Fruit fly (Drosophila melanogaster) whole organism, embryonic: ENCODE data around the gene ZnT77C.

ENCODE experiments used
- B-H1 ChIP-seq: fragments of 200-800 bp; sonication (Bioruptor generic); IDR thresholded peaks from 3 replicates; pipeline ENCODE4 v1.3.6; 2022; ENCODE audit warnings: missing biosample characterization, missing genetic modification characterization
- Blimp-1 ChIP-seq: fragments of 200-800 bp; sonication (Bioruptor generic); optimal IDR thresholded peaks from 3 replicates; lab custom pipeline; 2018; ENCODE audit warnings: missing biosample characterization, missing genetic modification characterization, mild to moderate bottlenecking, moderate library complexity, missing genetic modification reagents
- CG10462 ChIP-seq: fragments of 200-800 bp; sonication (Bioruptor generic); optimal IDR thresholded peaks from 2 replicates; lab custom pipeline; 2016; ENCODE audit warnings: missing biosample characterization, missing genetic modification characterization
- CG12391 ChIP-seq: fragments of 200-800 bp; sonication (Bioruptor generic); optimal IDR thresholded peaks from 3 replicates; lab custom pipeline; 2018; ENCODE audit warnings: missing biosample characterization, mild to moderate bottlenecking, missing genetic modification characterization, moderate library complexity
- CG1529 ChIP-seq: fragments of 200-800 bp; sonication (Bioruptor generic); optimal IDR thresholded peaks from 3 replicates; lab custom pipeline; 2018; ENCODE audit warnings: missing biosample characterization, missing genetic modification characterization
- CG16813 ChIP-seq: fragments of 200-800 bp; sonication (Bioruptor generic); IDR thresholded peaks from 3 replicates; pipeline ENCODE4 v1.3.6; 2022; ENCODE audit warnings: missing biosample characterization, missing genetic modification characterization; ENCODE audit not compliant: partially characterized antibody
- CG18262 ChIP-seq: fragments of 200-800 bp; optimal IDR thresholded peaks from 3 replicates; lab custom pipeline; 2019; ENCODE audit warnings: missing biosample characterization, mild to moderate bottlenecking, missing genetic modification characterization, moderate library complexity
- CG32772 ChIP-seq: fragments of 200-800 bp; sonication (Bioruptor generic); IDR thresholded peaks from 2 replicates; pipeline ENCODE4 v1.3.6; 2022; ENCODE audit warnings: missing biosample characterization, missing genetic modification characterization
- CG43689 ChIP-seq: fragments of 200-800 bp; sonication (Bioruptor generic); IDR thresholded peaks from 2 replicates; pipeline ENCODE4 v1.3.6; 2022; ENCODE audit warnings: missing biosample characterization, missing genetic modification characterization
- CG6854 ChIP-seq: fragments of 200-800 bp; sonication (Bioruptor generic); optimal IDR thresholded peaks from 3 replicates; lab custom pipeline; 2017; ENCODE audit warnings: missing biosample characterization, mild to moderate bottlenecking, missing genetic modification characterization
- CG8290 ChIP-seq, 3 experiments: fragments of 200-800 bp; sonication (Bioruptor generic); optimal IDR thresholded peaks; 2 replicates each; lab custom pipeline; 2016 to 2019; ENCODE audit warnings: missing biosample characterization in 3 of 3, missing genetic modification characterization in 3 of 3, mild to moderate bottlenecking in 2 of 3, moderate library complexity in 1 of 3
- CG8388 ChIP-seq: fragments of 200-800 bp; sonication (Bioruptor generic); optimal IDR thresholded peaks from 2 replicates; lab custom pipeline; 2019; ENCODE audit warnings: missing biosample characterization, mild to moderate bottlenecking, missing genetic modification characterization, moderate library complexity
- CG8478 ChIP-seq: fragments of >200 bp; optimal IDR thresholded peaks from 2 replicates; lab custom pipeline; 2018
- Dbx ChIP-seq: fragments of 200-800 bp; sonication (Bioruptor generic); IDR thresholded peaks from 3 replicates; pipeline ENCODE4 v1.3.6; 2022; ENCODE audit warnings: missing biosample characterization, missing genetic modification characterization
- Fer2 ChIP-seq: fragments of 200-800 bp; sonication (Bioruptor generic); optimal IDR thresholded peaks from 2 replicates; lab custom pipeline; 2018; ENCODE audit warnings: missing biosample characterization, mild to moderate bottlenecking, missing genetic modification characterization, moderate library complexity
- GATAe ChIP-seq: fragments of 200-800 bp; sonication (Bioruptor generic); conservative IDR thresholded peaks from 2 replicates; pipeline ENCODE4 v1.3.6; 2022; ENCODE audit warnings: missing biosample characterization, missing genetic modification characterization
- HLH54F ChIP-seq: fragments of 200-800 bp; sonication (Bioruptor generic); optimal IDR thresholded peaks from 3 replicates; lab custom pipeline; 2016; ENCODE audit warnings: missing biosample characterization, missing genetic modification characterization
- Hr78 ChIP-seq, 2 experiments: fragments of 200-800 bp in 1 of 2; fragments of >200 bp in 1 of 2; sonication (Bioruptor generic) in 1 of 2; optimal IDR thresholded peaks; 2 replicates each; lab custom pipeline; 2017 to 2019; ENCODE audit warnings: missing biosample characterization in 2 of 2, missing genetic modification characterization in 2 of 2, mild to moderate bottlenecking in 1 of 2, moderate library complexity in 1 of 2
- Nf-YC ChIP-seq: fragments of 200-800 bp; optimal IDR thresholded peaks from 3 replicates; lab custom pipeline; 2019; ENCODE audit warnings: missing biosample characterization, mild to moderate bottlenecking, missing genetic modification characterization, moderate library complexity
- Optix ChIP-seq: fragments of 200-800 bp; sonication (Bioruptor generic); IDR thresholded peaks from 3 replicates; pipeline ENCODE4 v1.3.6; 2022; ENCODE audit warnings: missing biosample characterization, missing genetic modification characterization
- Ptx1 ChIP-seq: fragments of 200-800 bp; sonication (Bioruptor generic); IDR thresholded peaks from 2 replicates; pipeline ENCODE4 v1.3.6; 2022; ENCODE audit warnings: missing biosample characterization, missing genetic modification characterization
- Scr ChIP-seq: fragments of 200-800 bp; sonication (Bioruptor generic); IDR thresholded peaks from 2 replicates; pipeline ENCODE4 v1.3.6; 2022; ENCODE audit warnings: missing biosample characterization, missing genetic modification characterization; ENCODE audit not compliant: partially characterized antibody
- Six4 ChIP-seq: fragments of 200-800 bp; sonication (Bioruptor generic); optimal IDR thresholded peaks from 2 replicates; lab custom pipeline; 2016; ENCODE audit warnings: missing biosample characterization, missing genetic modification characterization
- Sry-δ ChIP-seq: fragments of 200-800 bp; sonication (Bioruptor generic); optimal IDR thresholded peaks from 2 replicates; lab custom pipeline; 2016; ENCODE audit warnings: missing biosample characterization, missing genetic modification characterization
- TFAM ChIP-seq: fragments of 200-800 bp; sonication (Bioruptor generic); optimal IDR thresholded peaks from 2 replicates; lab custom pipeline; 2017; ENCODE audit warnings: missing biosample characterization, missing genetic modification characterization, inconsistent platforms
- Usf ChIP-seq: fragments of 200-800 bp; sonication (Bioruptor generic); optimal IDR thresholded peaks from 2 replicates; lab custom pipeline; 2017; ENCODE audit warnings: missing genotype, missing biosample characterization, missing genetic modification characterization
- ato ChIP-seq: fragments of 200-800 bp; sonication (Bioruptor generic); IDR thresholded peaks from 2 replicates; pipeline ENCODE4 v1.3.6; 2022; ENCODE audit warnings: missing biosample characterization, missing genetic modification characterization; ENCODE audit not compliant: partially characterized antibody
- crc ChIP-seq: fragments of 200-800 bp; sonication (Bioruptor generic); optimal IDR thresholded peaks from 2 replicates; lab custom pipeline; 2016; ENCODE audit warnings: missing biosample characterization, missing genetic modification characterization
- da ChIP-seq: fragments of 200-800 bp; sonication (Bioruptor generic); optimal IDR thresholded peaks from 2 replicates; lab custom pipeline; 2016; ENCODE audit warnings: missing biosample characterization, missing genetic modification characterization
- exex ChIP-seq: fragments of 200-800 bp; sonication (Bioruptor generic); optimal IDR thresholded peaks from 4 replicates; lab custom pipeline; 2018; ENCODE audit warnings: missing biosample characterization, mild to moderate bottlenecking, missing genetic modification characterization, moderate library complexity
- ftz-f1 ChIP-seq: fragments of 200-800 bp; sonication (Bioruptor generic); optimal IDR thresholded peaks from 2 replicates; lab custom pipeline; 2016; ENCODE audit warnings: missing biosample characterization, missing genetic modification characterization
- grau ChIP-seq: fragments of 200-800 bp; optimal IDR thresholded peaks from 3 replicates; lab custom pipeline; 2019; ENCODE audit warnings: missing biosample characterization, mild to moderate bottlenecking, missing genetic modification characterization, moderate library complexity
- gsb-n ChIP-seq: fragments of 200-800 bp; sonication (Bioruptor generic); optimal IDR thresholded peaks from 3 replicates; lab custom pipeline; 2018; ENCODE audit warnings: missing biosample characterization, mild to moderate bottlenecking, missing genetic modification characterization
- hth ChIP-seq: fragments of >200 bp; optimal IDR thresholded peaks from 2 replicates; lab custom pipeline; 2017; ENCODE audit warnings: inconsistent platforms
- kah ChIP-seq: fragments of 200-800 bp; sonication (Bioruptor generic); optimal IDR thresholded peaks from 2 replicates; lab custom pipeline; 2018; ENCODE audit warnings: missing biosample characterization, mild to moderate bottlenecking, missing genetic modification characterization
- lmd ChIP-seq: fragments of 200-800 bp; sonication (Bioruptor generic); IDR thresholded peaks from 2 replicates; pipeline ENCODE4 v1.3.6; 2022; ENCODE audit warnings: missing biosample characterization, missing genetic modification characterization
- lov ChIP-seq, 2 experiments: fragments of 200-800 bp in 1 of 2; fragments of >200 bp in 1 of 2; sonication (Bioruptor generic) in 1 of 2; IDR thresholded peaks in 1 of 2; optimal IDR thresholded peaks in 1 of 2; 2 replicates in 1 of 2; 3 replicates in 1 of 2; pipeline versions ENCODE4 v1.3.6 to Lab custom; 2017 to 2022; ENCODE audit warnings: missing biosample characterization in 1 of 2, missing genetic modification characterization in 1 of 2
- nerfin-1 ChIP-seq: fragments of 200-800 bp; sonication (Bioruptor generic); optimal IDR thresholded peaks from 3 replicates; lab custom pipeline; 2019; ENCODE audit warnings: missing biosample characterization, mild to moderate bottlenecking, missing genetic modification characterization, moderate library complexity
- otp ChIP-seq: fragments of 200-800 bp; sonication (Bioruptor generic); IDR thresholded peaks from 3 replicates; pipeline ENCODE4, ENCODE4 v1.3.6; 2022; ENCODE audit warnings: missing biosample characterization, missing genetic modification characterization
- peb ChIP-seq: fragments of 200-800 bp; sonication (Bioruptor generic); IDR thresholded peaks from 2 replicates; pipeline ENCODE4 v1.3.6; 2022; ENCODE audit warnings: missing biosample characterization, missing genetic modification characterization
- pfk ChIP-seq: fragments of 200-800 bp; sonication (Bioruptor generic); optimal IDR thresholded peaks from 2 replicates; lab custom pipeline; 2018; ENCODE audit warnings: missing biosample characterization, mild to moderate bottlenecking, missing genetic modification characterization, moderate library complexity
- row ChIP-seq: fragments of 200-800 bp; sonication (Bioruptor generic); IDR thresholded peaks from 3 replicates; pipeline ENCODE4 v1.3.6; 2022; ENCODE audit warnings: missing biosample characterization, missing genetic modification characterization
- scrt ChIP-seq: fragments of 200-800 bp; sonication (Bioruptor generic); optimal IDR thresholded peaks from 2 replicates; lab custom pipeline; 2018; ENCODE audit warnings: missing biosample characterization, mild to moderate bottlenecking, missing genetic modification characterization, moderate library complexity
- sens ChIP-seq: fragments of 200-800 bp; sonication (Bioruptor generic); peaks from one replicate; lab custom pipeline; 2016; ENCODE audit warnings: missing biosample characterization, missing genetic modification characterization
- shn ChIP-seq: fragments of 200-800 bp; sonication (Bioruptor generic); optimal IDR thresholded peaks from 3 replicates; lab custom pipeline; 2016; ENCODE audit warnings: missing biosample characterization, missing genetic modification characterization
- sima ChIP-seq: fragments of 200-800 bp; sonication (Bioruptor generic); optimal IDR thresholded peaks from 2 replicates; lab custom pipeline; 2016; ENCODE audit warnings: missing biosample characterization, missing genetic modification characterization
- slou ChIP-seq: fragments of 200-800 bp; sonication (Bioruptor generic); optimal IDR thresholded peaks from 3 replicates; lab custom pipeline; 2016; ENCODE audit warnings: missing biosample characterization, missing genetic modification characterization
- tio ChIP-seq: fragments of 200-800 bp; sonication (Bioruptor generic); optimal IDR thresholded peaks from 2 replicates; lab custom pipeline; 2017; ENCODE audit warnings: missing biosample characterization, missing genetic modification characterization, inconsistent platforms
- zen2 ChIP-seq: fragments of 200-800 bp; sonication (Bioruptor generic); IDR thresholded peaks from 3 replicates; pipeline ENCODE4 v1.3.6; 2022; ENCODE audit warnings: missing biosample characterization, missing genetic modification characterization; ENCODE audit not compliant: partially characterized antibody

Gene ZnT77C

dm6 chr3L:20526196-20526740 lies 31.5 kb upstream of the ZnT77C start, which contains the start of gene Nubp2 (continued):
- TF ChIP-seq crc (GFP tag; lab: Kevin White, UChicago): peak; percentile 76
- TF ChIP-seq sens (GFP tag; lab: Kevin White, UChicago): peak; percentile 99
- peak; percentile 95 for TF ChIP-seq Dbx (GFP tag; lab: Robert Waterston, UW)
- peak; percentile 94 for TF ChIP-seq slou (GFP tag; lab: Kevin White, UChicago)
- peak; percentile 96 for TF ChIP-seq scrt (GFP tag; lab: Kevin White, UChicago)
- peak; percentile 82 for TF ChIP-seq CG6854 (GFP tag; lab: Kevin White, UChicago)
- TF ChIP-seq kah (GFP tag; lab: Kevin White, UChicago): peak; percentile 89
- peak; percentile 90 for TF ChIP-seq GATAe (GFP tag; lab: Robert Waterston, UW)
- peak; percentile 71 for TF ChIP-seq Sry-δ (GFP tag; lab: Kevin White, UChicago)
- TF ChIP-seq Scr: no peak
- peak; percentile 94 for TF ChIP-seq nerfin-1 (tag; lab: Kevin White, UChicago)
- TF ChIP-seq da (GFP tag; lab: Kevin White, UChicago): peak; percentile 86
- peak; percentile 97 for TF ChIP-seq HLH54F (GFP tag; lab: Kevin White, UChicago)
- TF ChIP-seq shn (GFP tag; lab: Kevin White, UChicago): peak; percentile 92
- peak; percentile 77 for TF ChIP-seq B-H1 (GFP tag; lab: Robert Waterston, UW)
- TF ChIP-seq lmd (GFP tag; lab: Robert Waterston, UW): peak; percentile 96
- peak; percentile 92 for TF ChIP-seq gsb-n
- TF ChIP-seq Fer2 (tag; lab: Kevin White, UChicago): peak; percentile 94
- TF ChIP-seq pfk (GFP tag; lab: Kevin White, UChicago): peak; percentile 39
- peak; percentile 93 for TF ChIP-seq Usf (GFP tag; lab: Kevin White, UChicago)
- no peak for TF ChIP-seq zen2 (GFP tag; lab: Robert Waterston, UW)
- peak; percentile 92 for TF ChIP-seq CG32772
- TF ChIP-seq CG12391 (tag; lab: Kevin White, UChicago): peak; percentile 98
- peak; percentile 98 for TF ChIP-seq row
- TF ChIP-seq hth (lab: Kevin White, UChicago): no peak
- peak; percentile 91 for TF ChIP-seq Six4
- peak; percentile 73 for TF ChIP-seq CG43689 (GFP tag; lab: Robert Waterston, UW)
- peak in 1 of 2 experiments; percentile 85 for TF ChIP-seq Hr78 (GFP tag; optimal IDR thresholded peaks at IDR 0.05; lab: Kevin White, UChicago)
- TF ChIP-seq TFAM: peak; percentile 68
- TF ChIP-seq CG8388 (GFP tag; lab: Kevin White, UChicago): peak; percentile 93
- TF ChIP-seq ftz-f1: peak; percentile 57
- no peak for TF ChIP-seq ato (GFP tag; lab: Robert Waterston, UW)
- peak; percentile 89 for TF ChIP-seq CG1529 (GFP tag; lab: Kevin White, UChicago)
- no peak for TF ChIP-seq CG8478 (lab: Kevin White, UChicago)
- peak; percentile 83 for TF ChIP-seq otp (GFP tag; lab: Robert Waterston, UW)
- no peak for TF ChIP-seq lov (optimal IDR thresholded peaks at IDR 0.05; lab: Kevin White, UChicago)
- no peak for TF ChIP-seq lov (GFP tag; IDR thresholded peaks at IDR 0.05; lab: Robert Waterston, UW)
- peak; percentile 95 for TF ChIP-seq Nf-YC (tag; lab: Kevin White, UChicago)
- TF ChIP-seq grau (tag; lab: Kevin White, UChicago): peak; percentile 96
- peak; percentile 96 for TF ChIP-seq CG18262
- TF ChIP-seq peb: peak; percentile 83
- peak; percentile 94 for TF ChIP-seq Ptx1 (GFP tag; lab: Robert Waterston, UW)
- TF ChIP-seq Blimp-1 (GFP tag; lab: Kevin White, UChicago): peak; percentile 91
- peak; percentile 93 for TF ChIP-seq CG8290 (GFP tag; optimal IDR thresholded peaks at IDR 0.05; lab: Kevin White, UChicago)
- TF ChIP-seq CG8290 (tag; optimal IDR thresholded peaks at IDR 0.05; lab: Kevin White, UChicago): peak; percentile 86 to 90
- TF ChIP-seq tio: peak; percentile 97
- peak; percentile 74; the same call in 2 of the 3 replicates for TF ChIP-seq Optix (GFP tag; lab: Robert Waterston, UW)
- TF ChIP-seq exex (tag; lab: Kevin White, UChicago): peak; percentile 89
- TF ChIP-seq CG10462 (GFP tag; lab: Kevin White, UChicago): peak; percentile 91
- TF ChIP-seq sima: peak; percentile 70
- TF ChIP-seq CG16813 (GFP tag; lab: Robert Waterston, UW): no peak; the same call in 2 of the 3 replicates
